Worm (Caenorhabditis elegans): ENCODE results near the gene F29B9.8.
A peak's percentile ranks its signal among the peaks of the same experiment; 100 is the strongest.

Gene F29B9.8

ce11 chrIV:4611740-4612139, 35.7 kb upstream of the F29B9.8 start:
- TF ChIP-seq pat-9 (tag; optimal IDR thresholded peaks at IDR 0.05) = no peak
- no peak for TF ChIP-seq hlh-8 (tag; optimal IDR thresholded peaks at IDR 0.05)
- no peak for TF ChIP-seq fax-1 (tag; optimal IDR thresholded peaks at IDR 0.05)
- TF ChIP-seq ceh-24 (tag; optimal IDR thresholded peaks at IDR 0.05) = no peak
- TF ChIP-seq syd-9 (tag; optimal IDR thresholded peaks at IDR 0.05) = no peak
- TF ChIP-seq pqm-1 (tag; optimal IDR thresholded peaks at IDR 0.05) = no peak
- no peak for TF ChIP-seq pha-4 (tag; optimal IDR thresholded peaks at IDR 0.05)
- no peak for TF ChIP-seq hlh-6 (tag; optimal IDR thresholded peaks at IDR 0.05)
- no peak for TF ChIP-seq pros-1 (tag; optimal IDR thresholded peaks at IDR 0.05)
- no peak for TF ChIP-seq mec-3 (tag; optimal IDR thresholded peaks at IDR 0.05; ENCODE audit: borderline replicate concordance)
- TF ChIP-seq pax-1 (tag; optimal IDR thresholded peaks at IDR 0.05) = no peak
- no peak for TF ChIP-seq unc-3 (GFP tag; conservative IDR thresholded peaks at IDR 0.05)
- no peak for TF ChIP-seq unc-3 (tag; optimal IDR thresholded peaks at IDR 0.05)
- no peak for TF ChIP-seq K09A11.1 (tag; optimal IDR thresholded peaks at IDR 0.05; ENCODE audit: insufficient read depth)
- TF ChIP-seq ceh-14 (tag; optimal IDR thresholded peaks at IDR 0.05) = no peak
- no peak for TF ChIP-seq che-1 (tag; optimal IDR thresholded peaks at IDR 0.05)
- no peak for TF ChIP-seq F13H6.1 (tag; optimal IDR thresholded peaks at IDR 0.05)
- TF ChIP-seq Y22D7AL.16 (tag; optimal IDR thresholded peaks at IDR 0.05) = no peak
- TF ChIP-seq ets-4 (tag; optimal IDR thresholded peaks at IDR 0.05) = no peak
- TF ChIP-seq C38D4.7 (GFP tag; optimal IDR thresholded peaks at IDR 0.05) = no peak

DNA sequence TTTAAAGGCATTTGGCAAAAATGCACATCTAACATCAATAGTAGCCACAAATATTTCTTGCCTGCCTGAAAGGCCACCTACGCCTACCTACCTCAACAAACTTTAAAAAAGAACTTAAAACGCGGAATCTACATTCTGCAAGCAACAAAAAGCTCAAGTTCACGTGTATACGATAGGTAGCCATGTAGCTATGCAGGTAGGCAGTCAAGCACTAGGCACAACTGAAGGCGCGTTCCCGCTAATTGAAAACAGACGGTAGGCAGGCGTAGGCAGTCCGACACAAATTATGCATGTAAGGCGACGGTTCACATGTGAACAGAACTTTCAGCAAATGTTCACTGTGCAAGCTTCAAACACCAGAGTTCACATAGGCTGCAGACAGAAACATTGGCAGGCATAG, 34.9 kb upstream of the F29B9.8 start:
- TF ChIP-seq C38D4.7 (GFP tag; optimal IDR thresholded peaks at IDR 0.05) (no peak), ttx-3 (tag; optimal IDR thresholded peaks at IDR 0.05) (no peak), pag-3 (tag; optimal IDR thresholded peaks at IDR 0.05; ENCODE audit: borderline replicate concordance) (no peak), fkh-10 (GFP tag; optimal IDR thresholded peaks at IDR 0.05) (no peak), hlh-13 (GFP tag; optimal IDR thresholded peaks at IDR 0.05) (no peak), sox-2 (GFP tag; IDR thresholded peaks at IDR 0.05) (no peak), K09A11.1 (tag; optimal IDR thresholded peaks at IDR 0.05; ENCODE audit: insufficient read depth) (no peak), ceh-22 (tag; optimal IDR thresholded peaks at IDR 0.05) (no peak), ahr-1 (tag; optimal IDR thresholded peaks at IDR 0.05) (no peak)

DNA sequence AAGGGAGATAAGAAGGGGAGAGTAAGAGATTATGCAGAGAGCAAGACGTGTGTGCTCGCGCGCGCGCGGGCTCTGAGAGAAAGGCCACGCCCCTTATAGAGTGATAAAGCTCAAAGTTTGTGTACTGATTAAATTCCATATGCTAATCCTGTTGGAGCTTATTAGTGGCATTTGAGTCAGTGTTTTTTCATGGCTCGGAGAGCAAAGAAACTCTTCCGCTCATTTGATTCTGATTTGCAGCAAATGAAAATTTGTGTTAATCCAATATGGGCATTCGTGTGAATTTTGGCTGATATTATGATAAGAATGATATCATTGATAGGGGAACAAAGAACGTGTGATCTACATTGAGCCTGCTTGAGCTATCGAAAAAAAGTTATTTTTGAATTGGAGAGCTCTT, 34.0 kb upstream of the F29B9.8 start:
- no peak for TF ChIP-seq odd-2 (tag; optimal IDR thresholded peaks at IDR 0.05)
- peak; percentile 3 for TF ChIP-seq ceh-14 (tag; optimal IDR thresholded peaks at IDR 0.05)

- TF ChIP-seq ama-1 (optimal IDR thresholded peaks at IDR 0.05) (no peak), ceh-31 (tag; optimal IDR thresholded peaks at IDR 0.05) (peak; percentile 4)
Measured at ce11 chrIV:4623852-4624251, 23.6 kb upstream of the F29B9.8 start.

ce11 chrIV:4633393-4633792, 14.1 kb upstream of the F29B9.8 start, which contains the start of gene R105.1:
Gene R105.1 (plus strand): TSS chrIV:4633693.
- no peak for TF ChIP-seq fkh-6 (tag; optimal IDR thresholded peaks at IDR 0.05)
- no peak for TF ChIP-seq syd-9 (tag; optimal IDR thresholded peaks at IDR 0.05)
- TF ChIP-seq ets-4 (tag; optimal IDR thresholded peaks at IDR 0.05) = no peak

- no peak for TF ChIP-seq unc-3 (GFP tag; conservative IDR thresholded peaks at IDR 0.05)
- no peak for TF ChIP-seq unc-3 (tag; optimal IDR thresholded peaks at IDR 0.05)
- no peak for TF ChIP-seq nhr-11 (tag; optimal IDR thresholded peaks at IDR 0.05)
- no peak for TF ChIP-seq nfya-1 (tag; optimal IDR thresholded peaks at IDR 0.05)
- no peak for TF ChIP-seq ref-2 (tag; optimal IDR thresholded peaks at IDR 0.05)
- no peak for TF ChIP-seq ceh-9 (tag; optimal IDR thresholded peaks at IDR 0.05)
- no peak for TF ChIP-seq mec-3 (tag; optimal IDR thresholded peaks at IDR 0.05; ENCODE audit: borderline replicate concordance)
Measured at ce11 chrIV:4636001-4636400, 11.5 kb upstream of the F29B9.8 start, which contains the start of gene R105.5. Gene R105.5 (plus strand): TSS chrIV:4636301.
